Worm (Caenorhabditis elegans) whole organism, early embryonic: Measurements from ENCODE around the gene F16H6.8.

Experiments used
- F13C5.2 ChIP-seq: sonication (generic microtip); optimal IDR thresholded peaks from 2 replicates; lab custom pipeline; 2017; ENCODE audit warnings: mild to moderate bottlenecking, missing genetic modification characterization, inconsistent platforms, missing compliant biosample characterization
- ama-1 ChIP-seq: fragments of 150-350 bp; optimal IDR thresholded peaks from 2 replicates; lab custom pipeline; 2014
- flt-1 ChIP-seq: fragments of 200-800 bp; sonication (Bioruptor generic); IDR thresholded peaks from 2 replicates; pipeline ENCODE4 v1.3.6; 2022; ENCODE audit warnings: missing genetic modification characterization, missing compliant biosample characterization
- hmg-4 ChIP-seq: fragments of 200-800 bp; sonication (Bioruptor generic); optimal IDR thresholded peaks from 2 replicates; lab custom pipeline; 2018; ENCODE audit warnings: mild to moderate bottlenecking, missing genetic modification characterization, missing compliant biosample characterization
- scrt-1 ChIP-seq: fragments of 200-800 bp; sonication (Bioruptor generic); IDR thresholded peaks from 2 replicates; pipeline ENCODE4 v1.3.6; 2022; ENCODE audit warnings: missing genetic modification characterization, missing compliant biosample characterization
- sea-1 ChIP-seq: fragments of 200-800 bp; sonication (Bioruptor generic); conservative IDR thresholded peaks from 2 replicates; pipeline ENCODE4 v1.3.6; 2022; ENCODE audit warnings: missing genetic modification characterization, missing compliant biosample characterization
- tra-4 ChIP-seq: sonication (generic microtip); optimal IDR thresholded peaks from 2 replicates; lab custom pipeline; 2017; ENCODE audit warnings: missing genetic modification characterization, missing compliant biosample characterization

DNA sequence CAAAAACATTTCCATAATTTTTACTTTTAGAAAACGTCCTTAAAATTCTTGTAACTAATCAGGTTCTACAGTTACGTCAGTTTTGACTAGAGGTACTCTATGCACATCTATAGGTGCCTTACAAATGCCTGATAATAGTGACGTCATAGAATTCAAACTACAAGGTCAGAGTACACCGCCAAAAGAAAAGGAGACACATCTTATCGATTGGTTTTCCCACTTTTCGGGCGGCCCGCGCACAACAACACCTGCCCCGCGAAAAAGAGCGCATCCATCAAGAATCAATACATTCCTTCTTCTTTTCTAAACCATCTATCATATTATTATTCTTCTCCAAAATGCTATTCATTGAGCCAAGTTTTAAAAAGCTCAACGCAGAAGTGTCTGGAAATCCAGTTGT, 36.4 kb downstream of the F16H6.8 start, which contains the start of gene C31G12.1:
- TF ChIP-seq ama-1 (lab: Kevin White, UChicago) (no peak), scrt-1 (GFP tag; lab: Robert Waterston, UW) (no peak), F13C5.2 (tag; lab: Kevin White, UChicago) (no peak), hmg-4 (no peak), flt-1 (GFP tag; lab: Robert Waterston, UW) (no peak), sea-1 (GFP tag; lab: Robert Waterston, UW) (no peak), tra-4 (tag; lab: Kevin White, UChicago) (no peak)
